Fruit fly (Drosophila melanogaster) whole organism, wandering third instar larva: ENCODE results near the gene CG13369.

Experiments used
- Abd-B ChIP-seq: fragments of >200 bp; optimal IDR thresholded peaks from 2 replicates; lab custom pipeline; 2017; ENCODE audit warnings: missing biosample characterization, missing genetic modification characterization
- Dif ChIP-seq: fragments of 200-275, 200-300 bp; sonication (Bioruptor generic); optimal IDR thresholded peaks from 2 replicates; lab custom pipeline; 2018; ENCODE audit warnings: missing biosample characterization, missing genetic modification characterization; ENCODE audit not compliant: partially characterized antibody
- Jra ChIP-seq: sonication (Bioruptor generic); optimal IDR thresholded peaks from 2 replicates; lab custom pipeline; 2016; ENCODE audit warnings: missing biosample characterization, missing genetic modification characterization
- Rel ChIP-seq, 2 experiments: fragments of 200-800 bp; sonication (Bioruptor generic) in 1 of 2; optimal IDR thresholded peaks; 2 replicates in 1 of 2; 3 replicates in 1 of 2; lab custom pipeline; 2016 to 2019; ENCODE audit warnings: mild to moderate bottlenecking in 2 of 2, missing biosample characterization in 2 of 2, missing genetic modification characterization in 2 of 2, moderate library complexity in 1 of 2
- Vsx2 ChIP-seq: fragments of 200-300, 225-300 bp; sonication (Bioruptor generic); optimal IDR thresholded peaks from 2 replicates; lab custom pipeline; 2018; ENCODE audit warnings: missing biosample characterization, missing genetic modification characterization; ENCODE audit not compliant: partially characterized antibody
- br ChIP-seq: fragments of 200-800 bp; sonication (Bioruptor generic); optimal IDR thresholded peaks from 2 replicates; lab custom pipeline; 2016; ENCODE audit warnings: missing biosample characterization, missing genetic modification characterization
- brk ChIP-seq: fragments of 200-800 bp; sonication (Bioruptor generic); optimal IDR thresholded peaks from 2 replicates; lab custom pipeline; 2016; ENCODE audit warnings: missing biosample characterization, mild to moderate bottlenecking, missing genetic modification characterization
- lola ChIP-seq: fragments of >200 bp; optimal IDR thresholded peaks from 2 replicates; lab custom pipeline; 2017; ENCODE audit warnings: missing biosample characterization, missing genetic modification characterization
- pan ChIP-seq: fragments of >200 bp; optimal IDR thresholded peaks from 2 replicates; lab custom pipeline; 2017
- psq ChIP-seq: fragments of 200-800 bp; sonication (Bioruptor generic); optimal IDR thresholded peaks from 3 replicates; lab custom pipeline; 2017; ENCODE audit warnings: missing biosample characterization, mild to moderate bottlenecking, missing genetic modification characterization, moderate library complexity
- sv ChIP-seq: fragments of 200-800 bp; sonication (Bioruptor generic); optimal IDR thresholded peaks from 3 replicates; lab custom pipeline; 2016; ENCODE audit warnings: missing biosample characterization, missing genetic modification characterization
- tai ChIP-seq: sonication (Bioruptor generic); optimal IDR thresholded peaks from 2 replicates; lab custom pipeline; 2016; ENCODE audit warnings: missing biosample characterization, missing genetic modification characterization
- usp ChIP-seq: fragments of >200 bp; optimal IDR thresholded peaks from 2 replicates; lab custom pipeline; 2017; ENCODE audit warnings: missing biosample characterization, missing genetic modification characterization

- TF ChIP-seq Vsx2 (GFP tag; lab: Kevin White, UChicago) (no peak), br (GFP tag; lab: Kevin White, UChicago) (peak; percentile 70), Abd-B (GFP tag; lab: Kevin White, UChicago) (no peak), brk (GFP tag; lab: Kevin White, UChicago) (no peak), Dif (GFP tag; lab: Kevin White, UChicago) (peak; percentile 20), psq (GFP tag; lab: Kevin White, UChicago) (peak; percentile 29), tai (GFP tag; lab: Kevin White, UChicago) (no peak), Jra (GFP tag; lab: Kevin White, UChicago) (peak; percentile 66), Rel (GFP tag; optimal IDR thresholded peaks at IDR 0.05; lab: Kevin White, UChicago) (no peak), Rel (tag; optimal IDR thresholded peaks at IDR 0.05; lab: Kevin White, UChicago) (no peak), lola (GFP tag; lab: Kevin White, UChicago) (no peak), pan (lab: Kevin White, UChicago) (no peak), usp (GFP tag; lab: Kevin White, UChicago) (no peak), sv (GFP tag; lab: Kevin White, UChicago) (peak; percentile 75)
These were observed 6.1 kb downstream of the CG13369 start, which contains the start of the genes RpL36 and Mybbp1A for dm6 chrX:629239-629821.
